Worm (Caenorhabditis elegans) whole organism, L4 larva: ENCODE results near the gene cnnm-1.

Source experiments
- lin-1 ChIP-seq: fragments of 200-800 bp; sonication (Bioruptor generic); IDR thresholded peaks from 2 replicates; pipeline ENCODE4 v1.3.6; 2022; ENCODE audit warnings: missing genetic modification reagents, missing genetic modification characterization, missing compliant biosample characterization
- lin-13 ChIP-seq: fragments of 150-350 bp; optimal IDR thresholded peaks from 2 replicates; lab custom pipeline; 2014; ENCODE audit warnings: missing biosample characterization, missing genetic modification reagents, missing genetic modification characterization
- lin-39 ChIP-seq: fragments of 150-350 bp; optimal IDR thresholded peaks from 2 replicates; lab custom pipeline; 2014; ENCODE audit warnings: missing biosample characterization, missing genetic modification reagents, missing genetic modification characterization
- mxl-2 ChIP-seq: fragments of 200-800 bp; sonication (Bioruptor generic); conservative IDR thresholded peaks from 2 replicates; pipeline ENCODE4 v1.3.6; 2022; ENCODE audit warnings: missing genetic modification reagents, missing genetic modification characterization, missing compliant biosample characterization
- nhr-10 ChIP-seq: fragments of 150-350 bp; optimal IDR thresholded peaks from 2 replicates; lab custom pipeline; 2014; ENCODE audit warnings: missing biosample characterization, missing genetic modification characterization
- nhr-77 ChIP-seq: fragments of 150-350 bp; optimal IDR thresholded peaks from 2 replicates; lab custom pipeline; 2014; ENCODE audit warnings: missing biosample characterization, missing genetic modification characterization
- pha-4 ChIP-seq, 2 experiments: fragments of 150-350 bp in 1 of 2; fragments of 200-800 bp in 1 of 2; sonication (Bioruptor generic) in 1 of 2; IDR thresholded peaks in 1 of 2; optimal IDR thresholded peaks in 1 of 2; 2 replicates each; pipeline versions ENCODE4 v1.3.6 to Lab custom; 2014 to 2022; ENCODE audit warnings: missing genetic modification characterization in 2 of 2, missing genetic modification reagents in 2 of 2, missing biosample characterization in 1 of 2, missing compliant biosample characterization in 1 of 2
- tag-97 ChIP-seq: fragments of 200-800 bp; sonication (Bioruptor generic); IDR thresholded peaks from 2 replicates; pipeline ENCODE4 v1.3.6; 2022; ENCODE audit warnings: missing genetic modification characterization, missing compliant biosample characterization
- unc-39 ChIP-seq: sonication (generic microtip); optimal IDR thresholded peaks from 2 replicates; lab custom pipeline; 2017; ENCODE audit warnings: missing biosample characterization, missing genetic modification characterization
- zag-1 ChIP-seq: fragments of 150-350 bp; optimal IDR thresholded peaks from 2 replicates; lab custom pipeline; 2014; ENCODE audit warnings: missing biosample characterization, missing genetic modification characterization

DNA sequence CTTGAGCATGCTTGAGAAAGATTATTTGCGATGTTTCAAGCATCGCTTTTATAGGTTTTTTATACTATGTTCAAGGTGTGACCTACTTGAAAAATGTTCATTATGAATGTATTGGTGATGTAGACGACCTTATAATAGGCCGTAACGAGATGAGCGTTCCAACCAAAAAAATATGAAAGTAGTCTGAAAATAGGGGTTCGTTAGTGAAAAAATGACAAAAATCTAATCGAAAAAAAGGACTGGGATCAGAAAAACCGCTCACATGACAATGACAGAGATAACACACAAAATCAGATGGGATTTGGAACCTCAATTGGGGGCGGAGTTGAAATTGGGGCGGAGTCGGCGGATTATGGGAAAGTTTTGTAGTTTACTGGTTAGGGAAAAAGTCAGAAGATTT, 55.8 kb downstream of the cnnm-1 start, which contains the start of gene Y116A8C.40:
- no peak for TF ChIP-seq nhr-10 (tag; lab: Kevin White, UChicago)
- no peak for TF ChIP-seq lin-1 (GFP tag; lab: Robert Waterston, UW)
- TF ChIP-seq pha-4 (GFP tag; IDR thresholded peaks at IDR 0.05; lab: Robert Waterston, UW) = no peak
- TF ChIP-seq pha-4 (tag; optimal IDR thresholded peaks at IDR 0.05; lab: Kevin White, UChicago) = no peak
- TF ChIP-seq zag-1 (tag; lab: Kevin White, UChicago) = no peak
- TF ChIP-seq lin-39 (tag; lab: Kevin White, UChicago) = no peak
- no peak for TF ChIP-seq mxl-2
- TF ChIP-seq tag-97 (GFP tag; lab: Robert Waterston, UW) = no peak
- no peak for TF ChIP-seq nhr-77 (tag; lab: Kevin White, UChicago)
- TF ChIP-seq unc-39 = no peak
- no peak for TF ChIP-seq lin-13 (GFP tag; lab: Kevin White, UChicago)
